Fruit fly (Drosophila melanogaster) whole organism: Measurements from ENCODE around the gene Bace.

ENCODE experiments used
- CG8478 ChIP-seq: fragments of >200 bp; optimal IDR thresholded peaks from 2 replicates; lab custom pipeline; 2018; ENCODE audit warnings: inconsistent platforms
- EcR ChIP-seq, 2 experiments: fragments of >200 bp; optimal IDR thresholded peaks; 2 replicates each; lab custom pipeline; 2017; ENCODE audit warnings: missing biosample characterization in 2 of 2, missing genetic modification characterization in 2 of 2, missing genetic modification reagents in 2 of 2
- pan ChIP-seq: fragments of >200 bp; optimal IDR thresholded peaks from 2 replicates; lab custom pipeline; 2017

DNA sequence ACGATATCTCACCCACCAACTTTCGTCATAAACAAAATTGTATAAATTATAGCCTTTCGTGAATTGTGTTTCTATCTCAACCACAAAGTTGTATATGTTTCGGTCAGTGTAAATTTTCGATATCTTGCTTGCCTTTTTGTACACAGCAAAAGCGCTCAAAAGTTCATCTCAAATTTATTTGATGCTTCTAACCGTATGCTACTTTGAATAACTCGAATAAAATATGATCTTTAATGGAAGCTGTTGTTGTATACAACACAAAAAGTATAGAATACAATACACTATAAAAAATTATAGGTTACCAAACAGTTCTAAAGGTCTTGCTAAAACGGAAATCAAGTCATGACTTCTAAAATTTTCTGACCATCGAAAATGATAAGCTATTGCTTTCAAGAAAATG, 28.9 kb upstream of the Bace start:
- TF ChIP-seq CG8478 (lab: Kevin White, UChicago) = no peak
- TF ChIP-seq pan (lab: Kevin White, UChicago) = no peak
- TF ChIP-seq EcR (GFP tag; optimal IDR thresholded peaks at IDR 0.05; lab: Kevin White, UChicago) = no peak
